Fruit fly (Drosophila melanogaster) S2 (cell line): Measurements from ENCODE around the gene CG4073.

Source experiments
- CG8478 ChIP-seq: fragments of >200 bp; optimal IDR thresholded peaks from 2 replicates; lab custom pipeline; 2018
- CTCF ChIP-seq, 2 experiments: fragments of >200 bp; optimal IDR thresholded peaks; 2 replicates each; lab custom pipeline; 2018

DNA sequence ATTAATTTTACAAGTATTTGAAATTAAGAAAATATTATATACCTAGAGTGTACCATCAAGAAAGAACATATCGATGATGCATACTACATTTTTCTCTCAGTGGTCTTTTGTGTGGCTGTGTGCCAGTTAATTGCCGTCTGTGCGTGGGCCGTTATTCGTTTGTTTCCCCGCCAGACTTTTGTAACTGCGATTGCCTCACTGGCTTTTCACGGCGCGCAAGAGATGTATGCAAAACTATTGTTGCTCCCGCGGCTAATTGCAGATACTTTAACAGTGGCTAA is 33.0 kb upstream of the CG4073 start:
- TF ChIP-seq CTCF (optimal IDR thresholded peaks at IDR 0.05; lab: Kevin White, UChicago) = no peak
- no peak for TF ChIP-seq CG8478 (lab: Kevin White, UChicago)
